Worm (Caenorhabditis elegans) whole organism, L3 larva: ENCODE measurements around the gene Y4C6B.1.

Experiments used
- R02D3.7 ChIP-seq: fragments of 150-350 bp; optimal IDR thresholded peaks from 2 replicates; lab custom pipeline; 2014; ENCODE audit warnings: missing biosample characterization, missing genetic modification characterization
- ZK546.5 ChIP-seq: sonication (generic microtip); optimal IDR thresholded peaks from 2 replicates; lab custom pipeline; 2017; ENCODE audit warnings: missing biosample characterization, missing genetic modification characterization
- aly-2 ChIP-seq: fragments of 150-350 bp; optimal IDR thresholded peaks from 2 replicates; lab custom pipeline; 2014; ENCODE audit warnings: missing biosample characterization, missing genetic modification characterization
- ama-1 ChIP-seq: fragments of 150-350 bp; optimal IDR thresholded peaks from 2 replicates; lab custom pipeline; 2018
- ceh-16 ChIP-seq: sonication (generic microtip); optimal IDR thresholded peaks from 2 replicates; lab custom pipeline; 2017; ENCODE audit warnings: missing biosample characterization, missing genetic modification characterization
- ceh-28 ChIP-seq: fragments of 150-350 bp; optimal IDR thresholded peaks from 2 replicates; lab custom pipeline; 2014; ENCODE audit warnings: missing biosample characterization, missing genetic modification reagents, missing genetic modification characterization
- ceh-82 ChIP-seq: fragments of 150-350 bp; optimal IDR thresholded peaks from 2 replicates; lab custom pipeline; 2014; ENCODE audit warnings: missing biosample characterization, missing genetic modification characterization
- ceh-9 ChIP-seq: sonication (generic microtip); optimal IDR thresholded peaks from 2 replicates; lab custom pipeline; 2018; ENCODE audit warnings: missing biosample characterization, missing genetic modification characterization
- daf-12 ChIP-seq: fragments of 150-350 bp; optimal IDR thresholded peaks from 2 replicates; lab custom pipeline; 2014; ENCODE audit warnings: missing biosample characterization, missing genetic modification reagents, missing genetic modification characterization
- egl-27 ChIP-seq: sonication (generic microtip); optimal IDR thresholded peaks from 4 replicates; lab custom pipeline; 2017; ENCODE audit warnings: missing biosample characterization, missing genetic modification reagents, missing genetic modification characterization
- egl-5 ChIP-seq: fragments of 150-350 bp; optimal IDR thresholded peaks from 2 replicates; lab custom pipeline; 2017; ENCODE audit warnings: missing biosample characterization, missing genetic modification reagents, missing genetic modification characterization, inconsistent platforms
- elt-1 ChIP-seq: fragments of 150-350 bp; optimal IDR thresholded peaks from 2 replicates; lab custom pipeline; 2014; ENCODE audit warnings: missing biosample characterization, missing genetic modification characterization
- elt-2 ChIP-seq: sonication (generic microtip); optimal IDR thresholded peaks from 2 replicates; lab custom pipeline; 2016; ENCODE audit warnings: missing genetic modification reagents, mild to moderate bottlenecking, missing genetic modification characterization, missing compliant biosample characterization
- eor-1 ChIP-seq, 2 experiments: fragments of 150-350 bp; optimal IDR thresholded peaks; 2 replicates each; lab custom pipeline; 2014 to 2018; ENCODE audit warnings: missing biosample characterization in 2 of 2, missing genetic modification characterization in 2 of 2
- fkh-10 ChIP-seq: sonication (generic microtip); optimal IDR thresholded peaks from 2 replicates; lab custom pipeline; 2017; ENCODE audit warnings: missing biosample characterization, missing genetic modification reagents, missing genetic modification characterization
- fkh-2 ChIP-seq: fragments of 150-350 bp; optimal IDR thresholded peaks from 2 replicates; lab custom pipeline; 2014; ENCODE audit warnings: missing biosample characterization, missing genetic modification reagents, missing genetic modification characterization
- fos-1 ChIP-seq: fragments of 150-350 bp; optimal IDR thresholded peaks from 2 replicates; lab custom pipeline; 2014; ENCODE audit warnings: missing biosample characterization, missing genetic modification characterization
- hmg-11 ChIP-seq: sonication (generic microtip); optimal IDR thresholded peaks from 2 replicates; lab custom pipeline; 2016; ENCODE audit warnings: missing genetic modification characterization, missing compliant biosample characterization
- jun-1 ChIP-seq: fragments of 150-350 bp; optimal IDR thresholded peaks from 2 replicates; lab custom pipeline; 2014; ENCODE audit warnings: missing biosample characterization, missing genetic modification reagents, missing genetic modification characterization
- lin-15B ChIP-seq: fragments of 150-350 bp; optimal IDR thresholded peaks from 2 replicates; lab custom pipeline; 2014; ENCODE audit warnings: missing biosample characterization, missing genetic modification characterization
- lin-39 ChIP-seq: fragments of 150-350 bp; optimal IDR thresholded peaks from 2 replicates; lab custom pipeline; 2018; ENCODE audit warnings: missing biosample characterization, missing genetic modification reagents, missing genetic modification characterization
- lsy-12 ChIP-seq: sonication (generic microtip); optimal IDR thresholded peaks from 2 replicates; lab custom pipeline; 2016; ENCODE audit warnings: mild to moderate bottlenecking, missing genetic modification characterization, missing compliant biosample characterization
- mdl-1 ChIP-seq: fragments of 150-350 bp; optimal IDR thresholded peaks from 2 replicates; lab custom pipeline; 2014; ENCODE audit warnings: missing biosample characterization, missing genetic modification characterization
- mml-1 ChIP-seq: fragments of 150-350 bp; sonication (generic microtip); optimal IDR thresholded peaks from 3 replicates; lab custom pipeline; 2014; ENCODE audit warnings: missing biosample characterization, missing genetic modification characterization
- nfya-1 ChIP-seq: sonication (generic microtip); optimal IDR thresholded peaks from 2 replicates; lab custom pipeline; 2017; ENCODE audit warnings: missing genetic modification characterization, mild to moderate bottlenecking, missing compliant biosample characterization, antibody characterized with exemption, moderate library complexity; ENCODE audit not compliant: insufficient read depth
- nhr-23 ChIP-seq: fragments of 150-350 bp; optimal IDR thresholded peaks from 2 replicates; lab custom pipeline; 2014; ENCODE audit warnings: missing biosample characterization, missing genetic modification reagents, missing genetic modification characterization
- nhr-237 ChIP-seq: fragments of 150-350 bp; optimal IDR thresholded peaks from 2 replicates; lab custom pipeline; 2014; ENCODE audit warnings: missing biosample characterization, missing genetic modification characterization
- nhr-25 ChIP-seq: sonication (generic microtip); optimal IDR thresholded peaks from 2 replicates; lab custom pipeline; 2017; ENCODE audit warnings: missing biosample characterization, missing genetic modification characterization
- nhr-43 ChIP-seq: sonication (generic microtip); optimal IDR thresholded peaks from 2 replicates; lab custom pipeline; 2016; ENCODE audit warnings: mild to moderate bottlenecking, missing genetic modification characterization, missing compliant biosample characterization; ENCODE audit not compliant: poor library complexity, severe bottlenecking
- nhr-67 ChIP-seq: fragments of 150-350 bp; optimal IDR thresholded peaks from 2 replicates; lab custom pipeline; 2014; ENCODE audit warnings: missing biosample characterization, missing genetic modification characterization
- nhr-76 ChIP-seq: fragments of 150-350 bp; sonication (generic microtip); optimal IDR thresholded peaks from 5 replicates; lab custom pipeline; 2014; ENCODE audit warnings: missing biosample characterization, missing genetic modification characterization
- nhr-77 ChIP-seq: fragments of 150-350 bp; optimal IDR thresholded peaks from 2 replicates; lab custom pipeline; 2014; ENCODE audit warnings: missing biosample characterization, missing genetic modification characterization
- pha-4 ChIP-seq: fragments of 150-350 bp; optimal IDR thresholded peaks from 2 replicates; lab custom pipeline; 2014; ENCODE audit warnings: missing biosample characterization, missing genetic modification reagents, missing genetic modification characterization
- pqm-1 ChIP-seq: fragments of 150-350 bp; optimal IDR thresholded peaks from 2 replicates; lab custom pipeline; 2017; ENCODE audit warnings: missing biosample characterization, missing genetic modification characterization, inconsistent platforms
- sea-2 ChIP-seq: fragments of 150-350 bp; sonication (generic microtip); optimal IDR thresholded peaks from 4 replicates; lab custom pipeline; 2014; ENCODE audit warnings: missing biosample characterization, missing genetic modification reagents, missing genetic modification characterization
- skn-1 ChIP-seq: fragments of 150-350 bp; optimal IDR thresholded peaks from 2 replicates; lab custom pipeline; 2014; ENCODE audit warnings: missing biosample characterization, missing genetic modification characterization
- snpc-4 ChIP-seq: fragments of 150-350 bp; optimal IDR thresholded peaks from 2 replicates; lab custom pipeline; 2014; ENCODE audit warnings: missing biosample characterization, missing genetic modification characterization
- tbx-2 ChIP-seq: sonication (generic microtip); optimal IDR thresholded peaks from 2 replicates; lab custom pipeline; 2016; ENCODE audit warnings: mild to moderate bottlenecking, missing genetic modification characterization, missing compliant biosample characterization
- unc-39 ChIP-seq: sonication (generic microtip); optimal IDR thresholded peaks from 4 replicates; lab custom pipeline; 2017; ENCODE audit warnings: missing biosample characterization, missing genetic modification characterization
- unc-62 ChIP-seq: fragments of 150-350 bp; sonication (generic microtip); optimal IDR thresholded peaks from 4 replicates; lab custom pipeline; 2014; ENCODE audit warnings: missing biosample characterization, missing genetic modification reagents, missing genetic modification characterization
- zag-1 ChIP-seq: fragments of 150-350 bp; optimal IDR thresholded peaks from 2 replicates; lab custom pipeline; 2014; ENCODE audit warnings: missing biosample characterization, missing genetic modification characterization
- ztf-11 ChIP-seq: fragments of 150-350 bp; optimal IDR thresholded peaks from 2 replicates; lab custom pipeline; 2014; ENCODE audit warnings: missing biosample characterization, missing genetic modification characterization
- ztf-4 ChIP-seq: fragments of 150-350 bp; optimal IDR thresholded peaks from 2 replicates; lab custom pipeline; 2014; ENCODE audit warnings: missing biosample characterization, missing genetic modification characterization

The Y4C6B.1 gene

DNA sequence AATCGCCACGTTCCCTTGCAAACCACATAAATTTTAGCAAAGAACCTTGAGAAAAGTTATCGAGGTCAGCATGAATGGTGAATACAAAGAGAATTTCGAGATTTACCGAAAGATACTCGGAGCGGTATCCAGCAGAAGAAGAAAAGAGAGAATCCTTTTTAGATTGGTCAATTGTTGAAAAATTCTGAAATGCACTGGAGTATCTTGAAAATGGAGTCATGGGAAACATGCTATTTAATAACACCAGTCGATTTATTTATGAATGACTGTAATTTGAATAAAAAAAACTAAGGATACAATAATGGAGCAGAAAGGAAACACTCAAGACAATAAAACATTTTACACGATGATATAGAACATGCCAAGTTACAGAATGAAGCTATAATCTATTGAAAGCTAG lies 35.7 kb downstream of the Y4C6B.1 start:
- TF ChIP-seq nhr-25 (tag; lab: Kevin White, UChicago) (peak; percentile 24), ZK546.5 (no peak), pha-4 (tag; lab: Kevin White, UChicago) (no peak)

DNA sequence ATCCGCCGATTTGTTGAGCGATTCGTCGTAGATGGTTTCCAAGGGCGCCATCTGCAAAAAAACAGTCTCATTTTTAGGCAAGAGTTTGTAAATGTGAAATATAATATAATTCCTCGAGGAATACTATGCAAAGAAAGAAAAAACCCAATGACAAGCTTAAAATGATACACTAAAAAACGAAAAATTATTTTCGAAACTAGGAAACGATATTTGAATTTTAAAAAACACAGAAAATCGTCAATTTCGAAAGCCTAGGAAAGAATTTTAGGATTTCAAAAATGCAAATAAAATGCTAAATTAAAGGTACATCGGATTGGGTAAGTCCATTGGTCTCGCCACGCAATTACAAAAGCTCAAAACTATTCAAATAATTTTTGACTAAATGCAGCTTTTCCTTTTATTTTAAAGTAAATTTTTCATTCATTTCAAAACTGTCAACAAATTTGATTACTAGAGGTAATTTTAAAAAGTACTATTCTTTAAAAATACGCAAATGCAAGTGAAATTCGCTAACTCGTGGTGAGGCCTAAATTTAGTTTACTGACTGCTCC lies 37.3 kb downstream of the Y4C6B.1 start, which contains the start of the genes htp-1 and ZK616.5:
TSS of gene htp-1 (minus strand) at position 51 of the 551 bp plus-strand sequence.
TSS of gene ZK616.5 (plus strand) at position 423 of the 551 bp plus-strand sequence.
- TF ChIP-seq sea-2 (no peak), snpc-4 (tag; lab: Kevin White, UChicago) (no peak), nfya-1 (tag; lab: Kevin White, UChicago) (no peak), ceh-16 (tag; lab: Kevin White, UChicago) (no peak), fkh-2 (tag; lab: Kevin White, UChicago) (no peak), elt-2 (tag; lab: Kevin White, UChicago) (no peak), elt-1 (tag; lab: Kevin White, UChicago) (no peak), unc-62 (no peak), unc-39 (no peak), mdl-1 (no peak), nhr-67 (no peak), R02D3.7 (no peak), egl-27 (tag; lab: Kevin White, UChicago) (no peak), egl-5 (tag; lab: Kevin White, UChicago) (no peak), ama-1 (lab: Kevin White, UChicago) (no peak), eor-1 (tag; optimal IDR thresholded peaks at IDR 0.05; lab: Kevin White, UChicago) (no peak), tbx-2 (tag; lab: Kevin White, UChicago) (no peak)

DNA sequence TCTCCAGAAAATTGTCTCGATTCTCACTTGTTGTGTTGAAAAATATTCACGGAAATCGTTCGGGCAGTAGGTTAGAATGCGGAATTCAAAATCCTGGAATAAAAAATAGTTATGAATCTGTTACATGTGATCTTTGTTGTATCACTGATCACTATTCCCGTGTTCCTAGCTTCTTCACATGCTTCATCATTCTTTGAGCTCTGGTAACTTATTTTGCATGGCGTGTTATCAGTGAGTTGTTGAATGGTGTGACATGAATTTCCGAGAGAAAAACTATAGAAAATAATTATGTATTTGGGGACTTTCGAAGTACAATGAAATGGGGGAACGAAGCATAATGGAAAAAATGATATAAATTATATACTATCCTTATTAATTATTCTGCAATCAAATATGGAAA lies 39.3 kb downstream of the Y4C6B.1 start:
- TF ChIP-seq elt-2 (tag; lab: Kevin White, UChicago) (peak; percentile 68), pqm-1 (tag; lab: Kevin White, UChicago) (peak; percentile 61), ceh-16 (tag; lab: Kevin White, UChicago) (no peak), pha-4 (tag; lab: Kevin White, UChicago) (peak; percentile 51)

DNA sequence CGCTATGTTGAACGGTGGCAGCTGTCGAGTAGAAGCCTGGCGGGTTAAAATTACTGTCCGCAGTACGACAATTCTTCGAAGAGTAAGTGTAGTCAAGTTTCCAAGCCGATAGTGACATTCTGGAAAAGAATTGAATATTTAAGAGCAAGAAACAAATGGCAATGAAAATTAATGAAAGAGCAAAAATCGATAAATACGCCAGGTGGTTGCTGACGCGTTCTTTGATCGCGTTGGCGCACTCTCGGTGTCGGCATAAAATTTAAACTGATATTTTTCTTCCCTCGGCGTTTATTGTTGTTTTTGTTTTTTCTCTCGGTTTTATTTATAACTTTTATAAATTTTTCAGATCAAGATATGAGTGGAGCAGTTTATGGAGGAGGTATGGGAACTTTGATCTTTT lies 40.4 kb downstream of the Y4C6B.1 start, which contains the start of the genes perm-3 and swsn-6:
TSS of gene perm-3 (minus strand) at position 118 of the 400 bp plus-strand sequence.
TSS of gene swsn-6 (plus strand) at position 347 of the 400 bp plus-strand sequence.
- no peak for TF ChIP-seq fos-1 (tag; lab: Kevin White, UChicago)
- TF ChIP-seq daf-12 (tag; lab: Kevin White, UChicago), result no peak
- no peak for TF ChIP-seq ztf-4 (tag; lab: Kevin White, UChicago)
- TF ChIP-seq pha-4 (tag; lab: Kevin White, UChicago), result peak; percentile 89
- TF ChIP-seq nhr-237 (tag; lab: Kevin White, UChicago), result no peak
- no peak for TF ChIP-seq ceh-16 (tag; lab: Kevin White, UChicago)
- no peak for TF ChIP-seq fkh-2 (tag; lab: Kevin White, UChicago)
- peak; percentile 80 for TF ChIP-seq nfya-1 (tag; lab: Kevin White, UChicago)
- TF ChIP-seq skn-1 (tag; lab: Kevin White, UChicago), result no peak
- no peak for TF ChIP-seq ztf-11 (tag; lab: Kevin White, UChicago)
- TF ChIP-seq lsy-12 (tag; lab: Kevin White, UChicago), result peak; percentile 49
- TF ChIP-seq mml-1, result no peak
- no peak for TF ChIP-seq fkh-10 (GFP tag; lab: Kevin White, UChicago)
- TF ChIP-seq ZK546.5, result peak; percentile 37
- no peak for TF ChIP-seq unc-39
- TF ChIP-seq R02D3.7, result peak; percentile 63
- peak; percentile 8 for TF ChIP-seq nhr-43
- no peak for TF ChIP-seq ceh-9 (tag; lab: Kevin White, UChicago)
- TF ChIP-seq nhr-76, result no peak
- peak; percentile 37 for TF ChIP-seq elt-2 (tag; lab: Kevin White, UChicago)
- TF ChIP-seq elt-1 (tag; lab: Kevin White, UChicago), result peak; percentile 7
- no peak for TF ChIP-seq nhr-67
- TF ChIP-seq aly-2 (tag; lab: Kevin White, UChicago), result no peak
- TF ChIP-seq snpc-4 (tag; lab: Kevin White, UChicago), result peak; percentile 90
- peak; percentile 53 for TF ChIP-seq jun-1
- TF ChIP-seq hmg-11 (tag; lab: Kevin White, UChicago), result peak; percentile 61
- no peak for TF ChIP-seq zag-1
- TF ChIP-seq lin-39 (tag; lab: Kevin White, UChicago), result peak; percentile 40
- no peak for TF ChIP-seq sea-2
- no peak for TF ChIP-seq nhr-77
- TF ChIP-seq nhr-25 (tag; lab: Kevin White, UChicago), result peak; percentile 73
- no peak for TF ChIP-seq eor-1 (tag; optimal IDR thresholded peaks at IDR 0.05; lab: Kevin White, UChicago)
- TF ChIP-seq ceh-82, result no peak
- peak; percentile 85 for TF ChIP-seq lin-15B (tag; lab: Kevin White, UChicago)
- TF ChIP-seq egl-5 (tag; lab: Kevin White, UChicago), result peak; percentile 45
- TF ChIP-seq nhr-23, result peak; percentile 83
- no peak for TF ChIP-seq ama-1 (lab: Kevin White, UChicago)
- TF ChIP-seq ceh-28 (tag; lab: Kevin White, UChicago), result peak; percentile 92
- peak; percentile 62 for TF ChIP-seq tbx-2 (tag; lab: Kevin White, UChicago)
- no peak for TF ChIP-seq egl-27 (tag; lab: Kevin White, UChicago)
